Worm (Caenorhabditis elegans) whole organism, L4 larva: ENCODE results near the gene pals-22.
"Not testable (repeated sequence)": the region's sequence is repeated elsewhere in the genome, so short reads cannot be mapped to it uniquely, and the experiment has no call there.

ENCODE experiments used
- fos-1 ChIP-seq: fragments of 150-350 bp; optimal IDR thresholded peaks from 2 replicates; lab custom pipeline; 2014; ENCODE audit warnings: missing biosample characterization, missing genetic modification characterization
- mdl-1 ChIP-seq, 2 experiments: fragments of 150-350 bp in 1 of 2; sonication (generic microtip) in 1 of 2; optimal IDR thresholded peaks; 2 replicates each; lab custom pipeline; 2014 to 2017; ENCODE audit warnings: missing biosample characterization in 2 of 2, missing genetic modification characterization in 2 of 2
- nhr-28 ChIP-seq: fragments of 150-350 bp; optimal IDR thresholded peaks from 2 replicates; lab custom pipeline; 2014; ENCODE audit warnings: missing biosample characterization, missing genetic modification characterization
- nhr-77 ChIP-seq: fragments of 150-350 bp; optimal IDR thresholded peaks from 2 replicates; lab custom pipeline; 2014; ENCODE audit warnings: missing biosample characterization, missing genetic modification characterization

DNA sequence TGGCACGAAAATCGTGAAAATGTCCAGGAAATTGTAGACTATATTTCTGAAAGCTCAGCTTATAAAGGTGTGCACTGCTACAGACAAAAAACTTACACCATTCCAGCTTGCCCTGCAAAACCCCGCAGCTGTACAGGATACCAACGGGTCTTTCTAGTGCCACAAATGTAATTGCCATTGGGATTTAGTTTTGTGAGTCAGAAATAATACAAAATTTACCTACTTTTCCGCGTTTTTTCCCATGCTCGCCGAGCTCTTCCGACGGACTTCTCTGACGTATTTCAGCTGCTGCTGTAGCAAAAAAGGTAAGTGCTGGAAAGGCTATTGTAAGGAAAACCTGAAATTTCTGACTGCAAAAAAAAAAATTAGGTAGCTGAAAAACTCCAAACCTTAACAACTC lies 35.2 kb upstream of the pals-22 start, which contains the start of gene C29F9.8:
- not testable (repeated sequence) for TF ChIP-seq mdl-1 (tag; optimal IDR thresholded peaks at IDR 0.05; lab: Kevin White, UChicago); fos-1; nhr-28 (tag; lab: Kevin White, UChicago); nhr-77 (tag; lab: Kevin White, UChicago)
